Fruit fly (Drosophila melanogaster): ENCODE measurements around the gene Vps60.

dm6 chr3L:17606629-17607287 lies 14.7 kb downstream of the Vps60 start:
- no peak for TF ChIP-seq schlank (tag; optimal IDR thresholded peaks at IDR 0.05)
- no peak for TF ChIP-seq Abd-B (GFP tag; optimal IDR thresholded peaks at IDR 0.05)
- no peak for TF ChIP-seq eve (GFP tag; optimal IDR thresholded peaks at IDR 0.05)
- TF ChIP-seq crc (GFP tag; optimal IDR thresholded peaks at IDR 0.05): no peak
- no peak for TF ChIP-seq Xbp1 (GFP tag; optimal IDR thresholded peaks at IDR 0.05)
- TF ChIP-seq Adf1 (GFP tag; IDR thresholded peaks at IDR 0.05): no peak
- no peak for TF ChIP-seq CG8944 (GFP tag; optimal IDR thresholded peaks at IDR 0.05)
- no peak for TF ChIP-seq Dbx (GFP tag; IDR thresholded peaks at IDR 0.05)
- TF ChIP-seq fru (optimal IDR thresholded peaks at IDR 0.05): no peak
- no peak for TF ChIP-seq CG11456 (GFP tag; IDR thresholded peaks at IDR 0.05)
- no peak for TF ChIP-seq CG14860 (GFP tag; IDR thresholded peaks at IDR 0.05; ENCODE audit: partially characterized antibody)
- no peak for TF ChIP-seq CG18764 (GFP tag; optimal IDR thresholded peaks at IDR 0.05)

All from whole organism, embryonic.